Worm (Caenorhabditis elegans) whole organism, L2 larva: ENCODE results near the gene dlg-1.

Experiments used
- F13H6.1 ChIP-seq: sonication (generic microtip); optimal IDR thresholded peaks from 2 replicates; lab custom pipeline; 2016; ENCODE audit warnings: missing genetic modification characterization, missing compliant biosample characterization
- R02D3.7 ChIP-seq: fragments of 150-350 bp; optimal IDR thresholded peaks from 2 replicates; lab custom pipeline; 2014; ENCODE audit warnings: missing biosample characterization, missing genetic modification characterization
- Y55F3AM.14 ChIP-seq: fragments of 200-800 bp; sonication (Bioruptor generic); optimal IDR thresholded peaks from 2 replicates; lab custom pipeline; 2018; ENCODE audit warnings: mild to moderate bottlenecking, missing genetic modification characterization, missing compliant biosample characterization
- ZK546.5 ChIP-seq: sonication (generic microtip); optimal IDR thresholded peaks from 2 replicates; lab custom pipeline; 2017; ENCODE audit warnings: missing biosample characterization, missing genetic modification characterization
- alr-1 ChIP-seq: fragments of 150-350 bp; optimal IDR thresholded peaks from 2 replicates; lab custom pipeline; 2014; ENCODE audit warnings: missing biosample characterization, missing genetic modification characterization
- aly-2 ChIP-seq: fragments of 150-350 bp; optimal IDR thresholded peaks from 2 replicates; lab custom pipeline; 2014; ENCODE audit warnings: missing biosample characterization, missing genetic modification characterization
- ama-1 ChIP-seq: fragments of 150-350 bp; optimal IDR thresholded peaks from 2 replicates; lab custom pipeline; 2018; ENCODE audit warnings: inconsistent platforms
- blmp-1 ChIP-seq: sonication (generic microtip); optimal IDR thresholded peaks from 2 replicates; lab custom pipeline; 2017; ENCODE audit warnings: missing genetic modification characterization, mild to moderate bottlenecking, missing compliant biosample characterization, antibody characterized with exemption, moderate library complexity; ENCODE audit not compliant: insufficient read depth
- ceh-82 ChIP-seq: fragments of 150-350 bp; optimal IDR thresholded peaks from 2 replicates; lab custom pipeline; 2014; ENCODE audit warnings: missing biosample characterization, missing genetic modification characterization
- crh-2 ChIP-seq: sonication (generic microtip); optimal IDR thresholded peaks from 2 replicates; lab custom pipeline; 2017; ENCODE audit warnings: missing biosample characterization, missing genetic modification characterization
- elt-1 ChIP-seq: fragments of 150-350 bp; optimal IDR thresholded peaks from 2 replicates; lab custom pipeline; 2014; ENCODE audit warnings: missing biosample characterization, missing genetic modification characterization
- elt-3 ChIP-seq: sonication (generic microtip); optimal IDR thresholded peaks from 2 replicates; lab custom pipeline; 2017; ENCODE audit warnings: missing biosample characterization, missing genetic modification characterization
- fos-1 ChIP-seq: fragments of 150-350 bp; optimal IDR thresholded peaks from 2 replicates; lab custom pipeline; 2014; ENCODE audit warnings: missing biosample characterization, missing genetic modification characterization
- lin-11 ChIP-seq: fragments of 150-350 bp; sonication (generic microtip); optimal IDR thresholded peaks from 2 replicates; lab custom pipeline; 2014; ENCODE audit warnings: missing biosample characterization, missing genetic modification characterization, inconsistent platforms, mixed read lengths
- lin-39 ChIP-seq: fragments of 150-350 bp; optimal IDR thresholded peaks from 2 replicates; lab custom pipeline; 2014; ENCODE audit warnings: missing biosample characterization, missing genetic modification reagents, missing genetic modification characterization
- lsy-2 ChIP-seq, 2 experiments: fragments of 150-350 bp in 1 of 2; sonication (generic microtip) in 1 of 2; optimal IDR thresholded peaks; 2 replicates each; lab custom pipeline; 2014 to 2017; ENCODE audit warnings: missing biosample characterization in 2 of 2, missing genetic modification characterization in 2 of 2
- mbf-1 ChIP-seq: sonication (generic microtip); optimal IDR thresholded peaks from 2 replicates; lab custom pipeline; 2017; ENCODE audit warnings: missing biosample characterization, missing genetic modification characterization
- mdl-1 ChIP-seq, 2 experiments: fragments of 150-350 bp in 1 of 2; sonication (generic microtip) in 1 of 2; optimal IDR thresholded peaks; 2 replicates each; lab custom pipeline; 2017; ENCODE audit warnings: missing biosample characterization in 2 of 2, missing genetic modification characterization in 2 of 2
- nhr-10 ChIP-seq: sonication (generic microtip); optimal IDR thresholded peaks from 2 replicates; lab custom pipeline; 2017; ENCODE audit warnings: missing biosample characterization, missing genetic modification characterization
- nhr-11 ChIP-seq: fragments of 150-350 bp; optimal IDR thresholded peaks from 2 replicates; lab custom pipeline; 2014; ENCODE audit warnings: missing biosample characterization, missing genetic modification characterization
- nhr-129 ChIP-seq: fragments of 150-350 bp; optimal IDR thresholded peaks from 2 replicates; lab custom pipeline; 2014; ENCODE audit warnings: missing biosample characterization, missing genetic modification characterization
- nhr-23 ChIP-seq: fragments of 150-350 bp; optimal IDR thresholded peaks from 2 replicates; lab custom pipeline; 2014; ENCODE audit warnings: missing biosample characterization, missing genetic modification reagents, missing genetic modification characterization
- nhr-237 ChIP-seq: fragments of 150-350 bp; optimal IDR thresholded peaks from 2 replicates; lab custom pipeline; 2014; ENCODE audit warnings: missing biosample characterization, missing genetic modification characterization
- nhr-25 ChIP-seq: fragments of 150-350 bp; sonication (generic microtip); optimal IDR thresholded peaks from 3 replicates; lab custom pipeline; 2014; ENCODE audit warnings: missing biosample characterization, missing genetic modification characterization
- nhr-6 ChIP-seq: fragments of 150-350 bp; optimal IDR thresholded peaks from 2 replicates; lab custom pipeline; 2014; ENCODE audit warnings: missing biosample characterization, missing genetic modification characterization
- nhr-77 ChIP-seq: fragments of 150-350 bp; optimal IDR thresholded peaks from 2 replicates; lab custom pipeline; 2014; ENCODE audit warnings: missing biosample characterization, missing genetic modification characterization
- peb-1 ChIP-seq: fragments of 150-350 bp; optimal IDR thresholded peaks from 2 replicates; lab custom pipeline; 2014; ENCODE audit warnings: missing biosample characterization, missing genetic modification characterization
- sem-4 ChIP-seq: fragments of 150-350 bp; optimal IDR thresholded peaks from 2 replicates; lab custom pipeline; 2014; ENCODE audit warnings: missing biosample characterization, missing genetic modification reagents, missing genetic modification characterization
- skn-1 ChIP-seq: sonication (generic microtip); optimal IDR thresholded peaks from 2 replicates; lab custom pipeline; 2017; ENCODE audit warnings: missing biosample characterization, missing genetic modification characterization
- sma-3 ChIP-seq: sonication (generic microtip); optimal IDR thresholded peaks from 2 replicates; lab custom pipeline; 2016; ENCODE audit warnings: missing genetic modification reagents, missing genetic modification characterization, missing compliant biosample characterization
- sma-9 ChIP-seq, 2 experiments: fragments of 150-350 bp in 1 of 2; sonication (generic microtip) in 1 of 2; optimal IDR thresholded peaks; 2 replicates each; lab custom pipeline; 2014 to 2016; ENCODE audit warnings: missing genetic modification characterization in 2 of 2, mild to moderate bottlenecking in 1 of 2, missing biosample characterization in 1 of 2, missing compliant biosample characterization in 1 of 2, missing genetic modification reagents in 1 of 2, moderate library complexity in 1 of 2
- snpc-4 ChIP-seq: fragments of 150-350 bp; optimal IDR thresholded peaks from 2 replicates; lab custom pipeline; 2014; ENCODE audit warnings: missing biosample characterization, missing genetic modification characterization
- unc-39 ChIP-seq: fragments of 150-350 bp; optimal IDR thresholded peaks from 2 replicates; lab custom pipeline; 2014; ENCODE audit warnings: missing biosample characterization, missing genetic modification characterization
- unc-62 ChIP-seq: fragments of 150-350 bp; optimal IDR thresholded peaks from 2 replicates; lab custom pipeline; 2014; ENCODE audit warnings: missing biosample characterization, missing genetic modification reagents, missing genetic modification characterization
- ztf-1 ChIP-seq: fragments of 200-800 bp; sonication (Bioruptor generic); conservative IDR thresholded peaks from 2 replicates; pipeline ENCODE4 v1.3.6; 2022; ENCODE audit warnings: missing genetic modification characterization, missing compliant biosample characterization
- ztf-11 ChIP-seq: sonication (generic microtip); optimal IDR thresholded peaks from 2 replicates; lab custom pipeline; 2017; ENCODE audit warnings: missing biosample characterization, missing genetic modification characterization
- ztf-4 ChIP-seq: fragments of 150-350 bp; optimal IDR thresholded peaks from 2 replicates; lab custom pipeline; 2014; ENCODE audit warnings: missing biosample characterization, missing genetic modification characterization

Gene dlg-1

DNA sequence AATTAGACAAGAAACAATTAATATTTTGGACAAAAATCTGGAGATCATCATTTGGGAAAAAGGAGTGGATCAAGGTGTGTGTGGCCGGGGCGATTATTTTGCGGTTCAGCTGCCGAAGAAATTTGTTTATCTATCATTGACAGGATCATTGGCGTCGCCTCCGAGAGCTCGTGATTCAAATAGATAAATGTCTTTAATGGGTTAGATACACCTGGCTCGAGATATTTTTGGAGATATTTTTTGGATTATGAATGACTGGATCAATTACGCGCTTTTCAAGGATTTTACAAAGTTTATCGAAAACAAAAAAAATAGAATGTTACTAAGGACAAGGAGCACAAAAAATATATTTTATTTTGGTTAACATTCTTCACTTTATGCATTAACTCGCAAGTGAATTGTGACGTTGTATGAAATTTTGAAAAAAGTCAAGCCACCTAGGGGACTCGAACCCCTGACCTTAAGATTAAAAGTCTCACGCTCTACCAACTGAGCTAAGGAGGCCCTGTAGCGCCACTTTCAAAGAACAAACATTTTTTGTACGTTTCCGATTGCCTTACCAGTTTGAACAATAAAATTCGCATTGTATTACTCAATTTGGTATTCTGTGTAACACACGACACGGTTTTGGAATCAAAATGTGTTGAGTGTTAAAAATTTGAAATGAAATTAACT lies 28.6 kb upstream of the dlg-1 start, which contains the start of gene C25F6.6:
Gene C25F6.6 (minus strand): TSS at position 51 of the 675 bp plus-strand sequence.
- TF ChIP-seq skn-1 (tag; lab: Kevin White, UChicago) (no peak), R02D3.7 (tag; lab: Kevin White, UChicago) (no peak), sma-9 (GFP tag; optimal IDR thresholded peaks at IDR 0.05; lab: Kevin White, UChicago) (peak; percentile 25), sma-9 (tag; optimal IDR thresholded peaks at IDR 0.05; lab: Kevin White, UChicago) (no peak), nhr-6 (tag; lab: Kevin White, UChicago) (no peak), peb-1 (no peak), blmp-1 (no peak), nhr-129 (peak; percentile 8), mbf-1 (tag; lab: Kevin White, UChicago) (no peak), sma-3 (peak; percentile 48), crh-2 (tag; lab: Kevin White, UChicago) (peak; percentile 23), ceh-82 (no peak), unc-39 (tag; lab: Kevin White, UChicago) (no peak), alr-1 (tag; lab: Kevin White, UChicago) (no peak), nhr-25 (no peak), fos-1 (tag; lab: Kevin White, UChicago) (peak; percentile 50), nhr-11 (tag; lab: Kevin White, UChicago) (no peak), ZK546.5 (no peak)
- TF ChIP-seq, all 48 proteins: peak for 5

DNA sequence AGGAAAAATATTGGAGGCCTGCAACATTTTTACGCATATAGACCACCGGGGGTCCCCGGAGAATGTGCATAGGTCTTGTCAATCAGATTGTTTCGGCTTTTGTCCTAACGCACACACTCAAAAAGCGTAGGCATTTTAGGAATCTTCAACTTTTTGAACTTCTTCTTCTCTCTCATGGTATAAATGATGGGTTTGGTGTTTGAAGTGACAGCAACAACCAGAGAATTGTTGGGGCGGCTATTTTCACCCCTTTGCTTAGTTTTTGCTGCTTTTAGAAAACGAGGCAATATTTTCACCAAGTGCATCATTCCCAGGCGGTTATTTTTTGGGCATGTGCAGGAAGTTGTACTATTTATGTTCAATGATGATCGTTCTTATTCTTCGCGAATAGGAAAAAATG lies 27.8 kb upstream of the dlg-1 start:
- TF ChIP-seq alr-1 (tag; lab: Kevin White, UChicago) (no peak), elt-1 (tag; lab: Kevin White, UChicago) (no peak)

DNA sequence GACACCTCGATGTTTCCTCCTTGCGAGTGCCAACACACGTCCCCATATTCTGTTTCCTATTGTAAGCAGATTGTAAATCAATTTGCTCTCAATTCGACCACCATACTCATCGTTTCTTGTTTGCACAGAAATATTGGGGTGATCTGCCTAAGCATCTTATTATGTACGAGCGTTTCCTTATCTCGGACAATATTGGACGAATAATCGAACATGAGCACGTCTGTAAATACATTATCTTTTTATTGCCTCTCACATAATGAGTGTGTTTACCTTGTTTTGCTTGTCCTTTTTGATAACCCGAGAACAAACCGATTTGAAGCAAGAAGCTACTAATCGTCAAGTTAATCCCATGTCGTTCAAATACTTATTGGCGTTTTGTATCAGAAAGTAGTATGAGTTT lies 24.4 kb upstream of the dlg-1 start:
- no peak for TF ChIP-seq ztf-11 (tag; lab: Kevin White, UChicago)
- no peak for TF ChIP-seq nhr-10 (tag; lab: Kevin White, UChicago)
- no peak for TF ChIP-seq skn-1 (tag; lab: Kevin White, UChicago)
- no peak for TF ChIP-seq ZK546.5
- no peak for TF ChIP-seq nhr-6 (tag; lab: Kevin White, UChicago)
- TF ChIP-seq elt-3 (tag; lab: Kevin White, UChicago), result no peak
- no peak for TF ChIP-seq ztf-4
- TF ChIP-seq nhr-77 (tag; lab: Kevin White, UChicago), result no peak

DNA sequence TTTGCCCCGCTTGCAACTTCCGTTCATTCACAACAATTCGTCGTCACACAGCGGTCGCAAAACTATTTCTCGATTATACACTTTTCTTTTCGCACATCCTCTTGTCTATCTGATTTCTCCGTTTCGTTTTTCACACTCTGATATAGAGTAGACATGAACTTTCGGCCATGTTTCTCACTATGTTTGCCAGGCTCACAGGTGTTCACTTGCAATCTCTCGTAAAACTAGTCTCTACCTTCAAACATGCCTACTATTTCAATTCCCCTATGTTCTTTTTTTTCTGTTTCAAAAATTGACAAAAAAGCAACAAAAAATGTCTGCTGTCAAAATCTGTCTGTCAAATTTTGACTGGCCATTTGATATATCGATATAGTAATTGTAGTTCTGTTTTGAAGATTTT lies 22.3 kb upstream of the dlg-1 start:
- TF ChIP-seq sma-9 (GFP tag; optimal IDR thresholded peaks at IDR 0.05; lab: Kevin White, UChicago), result no peak
- no peak for TF ChIP-seq sma-9 (tag; optimal IDR thresholded peaks at IDR 0.05; lab: Kevin White, UChicago)
- no peak for TF ChIP-seq ztf-4
- no peak for TF ChIP-seq sma-3
- TF ChIP-seq lsy-2 (tag; optimal IDR thresholded peaks at IDR 0.05; lab: Kevin White, UChicago), result no peak
- no peak for TF ChIP-seq unc-62 (GFP tag; lab: Kevin White, UChicago)
- no peak for TF ChIP-seq lin-11 (tag; lab: Kevin White, UChicago)
- no peak for TF ChIP-seq mbf-1 (tag; lab: Kevin White, UChicago)
- TF ChIP-seq nhr-23 (tag; lab: Kevin White, UChicago), result no peak
- TF ChIP-seq peb-1, result no peak
- TF ChIP-seq alr-1 (tag; lab: Kevin White, UChicago), result no peak
- TF ChIP-seq Y55F3AM.14 (GFP tag; lab: Kevin White, UChicago), result no peak
- no peak for TF ChIP-seq elt-3 (tag; lab: Kevin White, UChicago)
- TF ChIP-seq nhr-11 (tag; lab: Kevin White, UChicago), result no peak
- no peak for TF ChIP-seq aly-2 (tag; lab: Kevin White, UChicago)
- TF ChIP-seq ztf-1 (GFP tag; lab: Robert Waterston, UW), result no peak

DNA sequence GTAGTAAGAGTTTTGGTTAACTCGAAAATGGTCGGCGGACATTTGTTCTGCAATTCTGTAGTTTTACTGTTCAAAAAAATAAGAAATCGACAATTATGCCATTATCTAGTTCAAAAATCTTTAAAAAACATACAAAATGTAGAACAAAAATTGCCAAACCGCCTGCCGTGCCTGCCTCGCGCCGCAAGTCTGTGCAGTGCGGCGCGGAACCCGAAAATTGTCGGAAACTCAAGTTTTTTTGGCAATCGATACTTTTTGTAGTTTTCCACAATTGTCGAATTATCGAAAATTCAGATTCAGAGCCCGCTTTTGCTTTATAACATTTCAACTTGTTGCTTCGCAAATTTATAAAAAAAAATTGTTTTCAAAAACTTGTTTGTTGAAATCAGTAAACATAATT lies 21.5 kb upstream of the dlg-1 start:
- no peak for TF ChIP-seq nhr-23 (tag; lab: Kevin White, UChicago)
- no peak for TF ChIP-seq snpc-4
- TF ChIP-seq ama-1 (lab: Kevin White, UChicago), result no peak
- no peak for TF ChIP-seq Y55F3AM.14 (GFP tag; lab: Kevin White, UChicago)
- no peak for TF ChIP-seq lin-39
- TF ChIP-seq mdl-1 (tag; optimal IDR thresholded peaks at IDR 0.05; lab: Kevin White, UChicago), result no peak
- no peak for TF ChIP-seq sma-3
- no peak for TF ChIP-seq elt-1 (tag; lab: Kevin White, UChicago)
- no peak for TF ChIP-seq sem-4
- TF ChIP-seq unc-39 (tag; lab: Kevin White, UChicago), result no peak
- TF ChIP-seq F13H6.1 (tag; lab: Kevin White, UChicago), result no peak
- no peak for TF ChIP-seq nhr-77 (tag; lab: Kevin White, UChicago)
- no peak for TF ChIP-seq aly-2 (tag; lab: Kevin White, UChicago)
- TF ChIP-seq crh-2 (tag; lab: Kevin White, UChicago), result no peak
- no peak for TF ChIP-seq lsy-2 (tag; optimal IDR thresholded peaks at IDR 0.05; lab: Kevin White, UChicago)
- no peak for TF ChIP-seq nhr-237
